Fruit fly (Drosophila melanogaster) whole organism, embryonic: ENCODE data around the gene CG43116.
A peak's percentile ranks its signal among the peaks of the same experiment; 100 is the strongest.

ENCODE experiments used
- Abd-B ChIP-seq: fragments of 200-800 bp; sonication (Bioruptor generic); optimal IDR thresholded peaks from 2 replicates; lab custom pipeline; 2018; ENCODE audit warnings: missing biosample characterization, mild to moderate bottlenecking, missing genetic modification characterization, moderate library complexity
- Asciz ChIP-seq: fragments of 200-800 bp; sonication (Bioruptor generic); optimal IDR thresholded peaks from 2 replicates; lab custom pipeline; 2017; ENCODE audit warnings: missing biosample characterization, mild to moderate bottlenecking, missing genetic modification characterization, missing genetic modification reagents
- CG11093 ChIP-seq: fragments of 200-800 bp; sonication (Bioruptor generic); IDR thresholded peaks from 3 replicates; pipeline ENCODE4 v1.3.6; 2022; ENCODE audit warnings: missing biosample characterization, missing genetic modification characterization
- CG11696 ChIP-seq: fragments of 200-800 bp; sonication (Bioruptor generic); IDR thresholded peaks from 2 replicates; pipeline ENCODE4 v1.3.6; 2022; ENCODE audit warnings: missing biosample characterization, missing genetic modification characterization
- CG12071 ChIP-seq: fragments of 200-800 bp; sonication (Bioruptor generic); optimal IDR thresholded peaks from 3 replicates; lab custom pipeline; 2018; ENCODE audit warnings: missing biosample characterization, mild to moderate bottlenecking, missing genetic modification characterization
- CG14441 ChIP-seq: fragments of 200-800 bp; sonication (Bioruptor generic); IDR thresholded peaks from 2 replicates; pipeline ENCODE4 v1.3.6; 2022; ENCODE audit warnings: missing biosample characterization, missing genetic modification characterization
- CG16779 ChIP-seq: fragments of 200-800 bp; sonication (Bioruptor generic); IDR thresholded peaks from 2 replicates; pipeline ENCODE4 v1.3.6; 2022; ENCODE audit warnings: missing biosample characterization, missing genetic modification characterization
- CG16815 ChIP-seq: fragments of 200-800 bp; sonication (Bioruptor generic); optimal IDR thresholded peaks from 3 replicates; lab custom pipeline; 2017; ENCODE audit warnings: missing biosample characterization, mild to moderate bottlenecking, missing genetic modification characterization
- CG16863 ChIP-seq: fragments of 200-800 bp; sonication (Bioruptor generic); optimal IDR thresholded peaks from 3 replicates; lab custom pipeline; 2016; ENCODE audit warnings: missing biosample characterization, missing genetic modification characterization
- CG2116 ChIP-seq: fragments of 200-800 bp; sonication (Bioruptor generic); optimal IDR thresholded peaks from 3 replicates; lab custom pipeline; 2018; ENCODE audit warnings: missing biosample characterization, mild to moderate bottlenecking, missing genetic modification characterization
- CG2712 ChIP-seq: fragments of 200-800 bp; optimal IDR thresholded peaks from 3 replicates; lab custom pipeline; 2019; ENCODE audit warnings: missing biosample characterization, mild to moderate bottlenecking, missing genetic modification characterization, moderate library complexity
- CG3847 ChIP-seq: fragments of 200-800 bp; sonication (Bioruptor generic); IDR thresholded peaks from 2 replicates; pipeline ENCODE4 v1.3.6; 2022; ENCODE audit warnings: missing biosample characterization, missing genetic modification characterization
- CG4404 ChIP-seq: fragments of 200-800 bp; sonication (Bioruptor generic); IDR thresholded peaks from 2 replicates; pipeline ENCODE4 v1.3.6; 2022; ENCODE audit warnings: missing biosample characterization, missing genetic modification characterization
- CG4707 ChIP-seq: fragments of 200-800 bp; sonication (Bioruptor generic); optimal IDR thresholded peaks from 2 replicates; lab custom pipeline; 2018; ENCODE audit warnings: missing biosample characterization, mild to moderate bottlenecking, missing genetic modification characterization, moderate library complexity
- CG4854 ChIP-seq: fragments of 200-800 bp; sonication (Bioruptor generic); optimal IDR thresholded peaks from 2 replicates; lab custom pipeline; 2016; ENCODE audit warnings: missing biosample characterization, missing genetic modification characterization, inconsistent platforms
- CG6254 ChIP-seq: fragments of 200-800 bp; sonication (Bioruptor generic); optimal IDR thresholded peaks from 3 replicates; lab custom pipeline; 2017; ENCODE audit warnings: mild to moderate bottlenecking, missing biosample characterization, missing genetic modification reagents, missing genetic modification characterization
- CG6854 ChIP-seq: fragments of 200-800 bp; sonication (Bioruptor generic); optimal IDR thresholded peaks from 3 replicates; lab custom pipeline; 2017; ENCODE audit warnings: missing biosample characterization, mild to moderate bottlenecking, missing genetic modification characterization
- CG7839 ChIP-seq: fragments of 200-800 bp; sonication (Bioruptor generic); optimal IDR thresholded peaks from 3 replicates; lab custom pipeline; 2018; ENCODE audit warnings: missing biosample characterization, mild to moderate bottlenecking, missing genetic modification characterization, moderate library complexity
- CG8359 ChIP-seq: fragments of 200-800 bp; sonication (Bioruptor generic); optimal IDR thresholded peaks from 2 replicates; lab custom pipeline; 2017; ENCODE audit warnings: missing biosample characterization, mild to moderate bottlenecking, missing genetic modification characterization, borderline replicate concordance
- CG9437 ChIP-seq: fragments of 200-800 bp; sonication (Bioruptor generic); optimal IDR thresholded peaks from 2 replicates; lab custom pipeline; 2018; ENCODE audit warnings: missing biosample characterization, mild to moderate bottlenecking, missing genetic modification characterization
- CTCF ChIP-seq: fragments of 200-800 bp; sonication (Bioruptor generic); optimal IDR thresholded peaks from 2 replicates; lab custom pipeline; 2017; ENCODE audit warnings: missing biosample characterization, mild to moderate bottlenecking, missing genetic modification characterization, moderate library complexity
- Dbx ChIP-seq: fragments of 200-800 bp; sonication (Bioruptor generic); IDR thresholded peaks from 3 replicates; pipeline ENCODE4 v1.3.6; 2022; ENCODE audit warnings: missing biosample characterization, missing genetic modification characterization
- Dfd ChIP-seq, 2 experiments: fragments of >200 bp; optimal IDR thresholded peaks; 2 replicates each; lab custom pipeline; 2017; ENCODE audit warnings: missing biosample characterization in 2 of 2, missing genetic modification characterization in 2 of 2
- Mad ChIP-seq: fragments of 200-800 bp; sonication (Bioruptor generic); optimal IDR thresholded peaks from 2 replicates; lab custom pipeline; 2016; ENCODE audit warnings: missing biosample characterization, missing genetic modification characterization
- Meics ChIP-seq: fragments of 200-800 bp; sonication (Bioruptor generic); optimal IDR thresholded peaks from 2 replicates; lab custom pipeline; 2017; ENCODE audit warnings: missing biosample characterization, mild to moderate bottlenecking, missing genetic modification characterization
- PHDP ChIP-seq: fragments of 200-800 bp; sonication (Bioruptor generic); optimal IDR thresholded peaks from 3 replicates; lab custom pipeline; 2018; ENCODE audit warnings: missing biosample characterization, mild to moderate bottlenecking, missing genetic modification characterization, moderate library complexity
- Six4 ChIP-seq: fragments of 200-800 bp; sonication (Bioruptor generic); optimal IDR thresholded peaks from 2 replicates; lab custom pipeline; 2016; ENCODE audit warnings: missing biosample characterization, missing genetic modification characterization
- Spps ChIP-seq: fragments of 200-800 bp; sonication (Bioruptor generic); optimal IDR thresholded peaks from 2 replicates; lab custom pipeline; 2018; ENCODE audit warnings: missing biosample characterization, mild to moderate bottlenecking, missing genetic modification characterization
- Sry-δ ChIP-seq: fragments of 200-800 bp; sonication (Bioruptor generic); optimal IDR thresholded peaks from 2 replicates; lab custom pipeline; 2016; ENCODE audit warnings: missing biosample characterization, missing genetic modification characterization
- Xbp1 ChIP-seq: fragments of 200-800 bp; sonication (Bioruptor generic); optimal IDR thresholded peaks from 3 replicates; lab custom pipeline; 2016; ENCODE audit warnings: missing biosample characterization, mild to moderate bottlenecking, missing genetic modification characterization
- ac ChIP-seq: fragments of 200-800 bp; sonication (Bioruptor generic); optimal IDR thresholded peaks from 3 replicates; lab custom pipeline; 2017; ENCODE audit warnings: missing biosample characterization, mild to moderate bottlenecking, missing genetic modification characterization
- bab2 ChIP-seq: fragments of 200-800 bp; sonication (Bioruptor generic); optimal IDR thresholded peaks from 2 replicates; lab custom pipeline; 2016; ENCODE audit warnings: missing biosample characterization, missing genetic modification characterization
- br ChIP-seq: fragments of >200 bp; optimal IDR thresholded peaks from 2 replicates; lab custom pipeline; 2017
- bsh ChIP-seq, 2 experiments: fragments of 200-800 bp; sonication (Bioruptor generic); optimal IDR thresholded peaks; 2 replicates each; lab custom pipeline; 2017 to 2018; ENCODE audit warnings: mild to moderate bottlenecking in 2 of 2, missing biosample characterization in 2 of 2, missing genetic modification characterization in 2 of 2, moderate library complexity in 1 of 2
- caup ChIP-seq: fragments of 200-800 bp; sonication (Bioruptor generic); optimal IDR thresholded peaks from 3 replicates; lab custom pipeline; 2017; ENCODE audit warnings: missing biosample characterization, mild to moderate bottlenecking, missing genetic modification characterization, moderate library complexity; ENCODE audit not compliant: severe bottlenecking
- disco-r ChIP-seq: fragments of 200-800 bp; sonication (Bioruptor generic); optimal IDR thresholded peaks from 2 replicates; lab custom pipeline; 2016; ENCODE audit warnings: missing biosample characterization, missing genetic modification characterization
- ftz-f1 ChIP-seq: fragments of 200-800 bp; sonication (Bioruptor generic); optimal IDR thresholded peaks from 2 replicates; lab custom pipeline; 2016; ENCODE audit warnings: missing biosample characterization, missing genetic modification characterization
- grau ChIP-seq: fragments of 200-800 bp; optimal IDR thresholded peaks from 3 replicates; lab custom pipeline; 2019; ENCODE audit warnings: missing biosample characterization, mild to moderate bottlenecking, missing genetic modification characterization, moderate library complexity
- jigr1 ChIP-seq: fragments of 200-800 bp; sonication (Bioruptor generic); IDR thresholded peaks from 3 replicates; pipeline ENCODE4 v1.3.6; 2022; ENCODE audit warnings: missing biosample characterization, missing genetic modification characterization
- lilli ChIP-seq: fragments of 200-800 bp; sonication (Bioruptor generic); optimal IDR thresholded peaks from 3 replicates; lab custom pipeline; 2016; ENCODE audit warnings: missing biosample characterization, missing genetic modification characterization
- nerfin-1 ChIP-seq: fragments of 200-800 bp; sonication (Bioruptor generic); optimal IDR thresholded peaks from 3 replicates; lab custom pipeline; 2019; ENCODE audit warnings: missing biosample characterization, mild to moderate bottlenecking, missing genetic modification characterization, moderate library complexity
- rib ChIP-seq: fragments of 200-800 bp; sonication (Bioruptor generic); IDR thresholded peaks from 2 replicates; pipeline ENCODE4 v1.3.6; 2022; ENCODE audit warnings: missing biosample characterization, missing genetic modification characterization
- sc ChIP-seq, 3 experiments: fragments of >200 bp in 2 of 3; fragments of 200-800 bp in 1 of 3; sonication (Bioruptor generic) in 1 of 3; optimal IDR thresholded peaks; 2 replicates in 2 of 3; 3 replicates in 1 of 3; lab custom pipeline; 2017; ENCODE audit warnings: mild to moderate bottlenecking in 1 of 3, missing biosample characterization in 1 of 3, missing genetic modification characterization in 1 of 3, missing genetic modification reagents in 1 of 3
- sima ChIP-seq: fragments of 200-800 bp; sonication (Bioruptor generic); optimal IDR thresholded peaks from 2 replicates; lab custom pipeline; 2016; ENCODE audit warnings: missing biosample characterization, missing genetic modification characterization
- stwl ChIP-seq: fragments of 200-800 bp; sonication (Bioruptor generic); optimal IDR thresholded peaks from 3 replicates; lab custom pipeline; 2018; ENCODE audit warnings: missing biosample characterization, mild to moderate bottlenecking, missing genetic modification characterization, moderate library complexity
- trh ChIP-seq: fragments of 200-800 bp; sonication (Bioruptor generic); optimal IDR thresholded peaks from 2 replicates; lab custom pipeline; 2016; ENCODE audit warnings: missing biosample characterization, missing genetic modification characterization
- unpg ChIP-seq: fragments of 200-800 bp; sonication (Bioruptor generic); optimal IDR thresholded peaks from 3 replicates; lab custom pipeline; 2018; ENCODE audit warnings: missing biosample characterization, mild to moderate bottlenecking, missing genetic modification characterization, moderate library complexity
- wor ChIP-seq: fragments of 200-800 bp; sonication (Bioruptor generic); IDR thresholded peaks from 2 replicates; pipeline ENCODE4 v1.3.6; 2022; ENCODE audit warnings: missing biosample characterization, missing genetic modification characterization
- z ChIP-seq: fragments of 200-800 bp; sonication (Bioruptor generic); IDR thresholded peaks from 3 replicates; pipeline ENCODE4 v1.3.6; 2022; ENCODE audit warnings: missing biosample characterization, missing genetic modification characterization

CG43116 gene

DNA sequence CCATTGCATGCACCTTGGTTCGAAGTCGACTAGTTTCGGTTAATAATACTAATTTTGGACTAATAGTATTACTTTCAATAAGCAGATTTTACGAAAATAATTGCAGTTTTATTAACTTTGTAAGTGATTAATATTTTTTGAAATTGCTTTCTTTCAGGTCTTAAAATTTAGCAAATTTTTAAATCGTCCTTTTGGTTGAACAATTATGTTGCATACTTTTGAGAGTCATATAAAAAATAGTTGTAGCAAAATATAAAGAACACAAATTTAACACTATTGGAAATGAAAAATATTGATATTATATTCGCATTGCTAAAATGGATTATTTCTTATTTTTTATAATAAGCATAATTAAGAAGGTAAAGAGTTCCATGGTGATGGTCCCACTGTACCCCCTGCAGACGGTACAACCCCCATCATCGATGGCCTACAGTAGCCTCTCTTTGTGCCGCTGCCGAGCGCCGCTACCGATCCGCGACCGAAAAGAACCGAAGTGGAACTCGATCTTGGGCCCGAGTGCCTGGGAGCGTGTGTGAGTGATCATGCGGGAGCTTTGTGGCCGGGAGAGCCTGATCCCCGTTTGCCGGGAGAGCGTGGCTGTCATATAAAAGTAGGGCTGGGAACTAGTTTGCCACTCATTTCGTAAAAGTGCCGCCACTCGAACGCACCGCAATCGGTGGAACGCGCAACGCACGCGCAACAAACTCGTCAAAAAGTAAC is 24.6 kb upstream of the CG43116 start (continued):
- TF ChIP-seq Meics (GFP tag; lab: Kevin White, UChicago) (peak; percentile 95), CG7839 (tag; lab: Kevin White, UChicago) (peak; percentile 97), Xbp1 (GFP tag; lab: Kevin White, UChicago) (peak; percentile 95), CG16863 (GFP tag; lab: Kevin White, UChicago) (peak; percentile 91), CG11093 (peak; percentile 90), PHDP (tag; lab: Kevin White, UChicago) (peak; percentile 92), Spps (peak; percentile 92), bsh (GFP tag; optimal IDR thresholded peaks at IDR 0.05; lab: Kevin White, UChicago) (peak; percentile 86 to 93), nerfin-1 (tag; lab: Kevin White, UChicago) (peak; percentile 95), CG16815 (GFP tag; lab: Kevin White, UChicago) (peak; percentile 99), grau (tag; lab: Kevin White, UChicago) (peak; percentile 96), CTCF (GFP tag; lab: Kevin White, UChicago) (peak; percentile 49), CG2116 (GFP tag; lab: Kevin White, UChicago) (peak; percentile 77), CG3847 (GFP tag; lab: Robert Waterston, UW) (peak; percentile 87), jigr1 (peak; percentile 61; the same call in 2 of the 3 replicates), unpg (GFP tag; lab: Kevin White, UChicago) (peak; percentile 92), CG2712 (tag; lab: Kevin White, UChicago) (peak; percentile 97), z (no peak), lilli (GFP tag; lab: Kevin White, UChicago) (peak; percentile 90), rib (GFP tag; lab: Robert Waterston, UW) (0 out of 2 replicates have a peak, but pooled peaks have one; percentile 19), Abd-B (GFP tag; lab: Kevin White, UChicago) (peak; percentile 93), CG6254 (GFP tag; lab: Kevin White, UChicago) (peak; percentile 91), CG12071 (GFP tag; lab: Kevin White, UChicago) (no peak), Mad (GFP tag; lab: Kevin White, UChicago) (peak; percentile 78), br (no peak), bab2 (GFP tag; lab: Kevin White, UChicago) (peak; percentile 88), ftz-f1 (GFP tag; lab: Kevin White, UChicago) (no peak), wor (GFP tag; lab: Robert Waterston, UW) (peak; percentile 85), CG14441 (GFP tag; lab: Robert Waterston, UW) (no peak), CG4854 (GFP tag; lab: Kevin White, UChicago) (peak; percentile 57), sc (optimal IDR thresholded peaks at IDR 0.05; lab: Kevin White, UChicago) (no peak), sc (GFP tag; optimal IDR thresholded peaks at IDR 0.05; lab: Kevin White, UChicago) (peak; percentile 97), caup (GFP tag; lab: Kevin White, UChicago) (peak; percentile 82), trh (GFP tag; lab: Kevin White, UChicago) (peak; percentile 91), stwl (no peak), CG16779 (GFP tag; lab: Robert Waterston, UW) (no peak), CG4707 (peak; percentile 50), Sry-δ (GFP tag; lab: Kevin White, UChicago) (peak; percentile 41), CG11696 (no peak; the same call in 1 of the 2 replicates), disco-r (peak; percentile 71), CG4404 (GFP tag; lab: Robert Waterston, UW) (peak; percentile 86), CG6854 (GFP tag; lab: Kevin White, UChicago) (peak; percentile 87), ac (peak; percentile 86), Six4 (GFP tag; lab: Kevin White, UChicago) (peak; percentile 92), Dfd (GFP tag; optimal IDR thresholded peaks at IDR 0.05; lab: Kevin White, UChicago) (no peak), sima (GFP tag; lab: Kevin White, UChicago) (peak; percentile 59), CG8359 (GFP tag; lab: Kevin White, UChicago) (peak; percentile 88), CG9437 (peak; percentile 95), Asciz (GFP tag; lab: Kevin White, UChicago) (peak; percentile 95), Dbx (GFP tag; lab: Robert Waterston, UW) (peak; percentile 55; the same call in 1 of the 3 replicates)
